Worm (Caenorhabditis elegans): ENCODE data around the gene irld-67.

irld-67 gene

DNA sequence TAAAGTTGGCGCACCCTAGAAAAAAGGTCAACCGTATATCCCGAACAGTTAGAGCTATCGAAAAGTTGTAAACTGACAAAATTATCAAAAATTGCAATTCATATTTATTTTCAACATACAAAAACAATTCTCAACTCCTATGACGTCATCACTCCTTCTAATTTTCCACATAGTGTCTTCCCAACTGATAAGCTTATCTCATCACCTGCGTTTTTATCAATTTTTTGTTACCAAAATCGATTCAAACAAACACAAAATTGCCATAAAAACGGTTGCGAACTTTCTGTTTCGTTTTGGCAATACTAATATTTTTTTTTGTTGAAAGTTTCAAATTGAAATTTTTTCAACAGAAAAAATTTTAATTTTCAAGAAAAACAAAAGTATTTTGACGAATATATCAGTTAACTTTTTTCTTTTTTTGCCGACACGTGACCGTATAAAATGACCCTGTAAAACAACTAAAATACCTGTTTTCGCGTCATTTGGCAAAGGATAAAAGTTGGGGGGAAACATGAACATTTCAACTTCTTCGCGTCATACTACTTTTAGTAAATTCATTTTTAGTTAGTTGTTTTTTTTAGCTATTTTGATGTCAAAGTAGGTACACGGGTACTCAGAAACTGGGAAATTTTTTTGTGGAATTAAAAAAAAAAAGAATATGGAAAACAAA lies 41.4 kb upstream of the irld-67 start (continued):
- TF ChIP-seq aha-1 (tag) = peak; percentile 38
- no peak for TF ChIP-seq ama-1 (optimal IDR thresholded peaks at IDR 0.05)
- TF ChIP-seq mep-1 (tag; optimal IDR thresholded peaks at IDR 0.05) = peak; percentile 37
- no peak for TF ChIP-seq daf-12 (tag; optimal IDR thresholded peaks at IDR 0.05)
- TF ChIP-seq lir-3 (tag; optimal IDR thresholded peaks at IDR 0.05) = no peak
- peak; percentile 70 for TF ChIP-seq nhr-28 (tag; optimal IDR thresholded peaks at IDR 0.05)
- no peak for TF ChIP-seq T26A8.4 (GFP tag; IDR thresholded peaks at IDR 0.05)
- no peak for TF ChIP-seq saeg-2 (GFP tag; IDR thresholded peaks at IDR 0.05)
- no peak for TF ChIP-seq madf-9 (GFP tag; conservative IDR thresholded peaks at IDR 0.05)
- TF ChIP-seq daf-8 (GFP tag; IDR thresholded peaks at IDR 0.05) = no peak
- peak in 1 of 2 experiments; percentile 4 for TF ChIP-seq lsy-2 (tag; optimal IDR thresholded peaks at IDR 0.05)
- TF ChIP-seq unc-62 (GFP tag; optimal IDR thresholded peaks at IDR 0.05 in 1 of 2) = no peak
- TF ChIP-seq unc-62 (tag; optimal IDR thresholded peaks at IDR 0.05) = no peak
- TF ChIP-seq T20F7.1 (GFP tag; optimal IDR thresholded peaks at IDR 0.05) = peak; percentile 14
- TF ChIP-seq egl-27 (tag; optimal IDR thresholded peaks at IDR 0.05) = no peak
- TF ChIP-seq zag-1 (tag; optimal IDR thresholded peaks at IDR 0.05) = no peak
- peak; percentile 26 for TF ChIP-seq mes-2 (tag; optimal IDR thresholded peaks at IDR 0.05; ENCODE audit: poor library complexity, severe bottlenecking)
- TF ChIP-seq spr-3 (GFP tag; optimal IDR thresholded peaks at IDR 0.05) = no peak
- no peak for TF ChIP-seq spr-1 (tag; optimal IDR thresholded peaks at IDR 0.05)
- TF ChIP-seq nhr-76 (tag; optimal IDR thresholded peaks at IDR 0.05) = no peak
- TF ChIP-seq R02D3.7 (tag; optimal IDR thresholded peaks at IDR 0.05) = no peak
- TF ChIP-seq mdl-1 (tag; optimal IDR thresholded peaks at IDR 0.05) = peak in 1 of 2 experiments; percentile 12

DNA sequence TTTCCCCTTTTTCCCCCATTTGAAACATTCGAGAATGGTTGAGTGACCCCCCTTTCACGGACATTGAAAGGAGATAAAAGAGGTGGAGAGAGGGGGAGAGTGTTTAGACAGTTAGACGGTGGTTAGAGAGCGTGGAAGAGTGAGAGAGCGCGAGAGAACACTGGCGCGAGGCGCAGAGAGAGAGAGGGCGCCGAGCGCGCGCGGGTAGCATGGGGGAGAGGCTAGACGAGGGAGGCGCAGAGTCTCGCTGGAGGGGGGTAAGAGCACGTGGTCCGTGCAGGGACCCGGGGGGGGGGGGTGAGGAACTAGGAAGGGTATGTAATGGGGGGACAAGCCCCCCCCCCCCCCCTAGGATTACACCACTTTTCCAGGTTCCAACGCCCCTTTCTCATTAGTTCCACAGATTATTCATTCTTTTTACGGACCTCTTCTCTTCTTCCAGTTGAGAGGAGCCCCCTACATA lies 39.7 kb upstream of the irld-67 start:
- peak; percentile 74 for TF ChIP-seq fos-1 (tag; optimal IDR thresholded peaks at IDR 0.05)
- TF ChIP-seq php-3 (GFP tag; IDR thresholded peaks at IDR 0.05) = peak; percentile 94
- no peak for TF ChIP-seq lin-15B (tag; optimal IDR thresholded peaks at IDR 0.05)
- no peak for TF ChIP-seq ZK546.5 (tag; optimal IDR thresholded peaks at IDR 0.05)
- TF ChIP-seq dmd-8 (GFP tag; IDR thresholded peaks at IDR 0.05) = peak; percentile 66; the same call in 1 of the 2 replicates
- TF ChIP-seq lsy-2 (tag; optimal IDR thresholded peaks at IDR 0.05) = peak; percentile 79 to 87
- no peak for TF ChIP-seq ceh-62 (tag; optimal IDR thresholded peaks at IDR 0.05)
- no peak for TF ChIP-seq unc-39 (tag; optimal IDR thresholded peaks at IDR 0.05)
- peak; percentile 83 for TF ChIP-seq vab-7 (GFP tag; IDR thresholded peaks at IDR 0.05)
- TF ChIP-seq egl-43 (GFP tag; IDR thresholded peaks at IDR 0.05) = peak; percentile 96
- TF ChIP-seq duxl-1 (tag; optimal IDR thresholded peaks at IDR 0.05; ENCODE audit: poor library complexity) = peak; percentile 92
- peak; percentile 98 for TF ChIP-seq gei-8 (GFP tag; optimal IDR thresholded peaks at IDR 0.05)
- TF ChIP-seq lir-3 (tag; optimal IDR thresholded peaks at IDR 0.05) = no peak
- TF ChIP-seq hif-1 (tag; optimal IDR thresholded peaks at IDR 0.05) = peak in 1 of 2 experiments; percentile 85
- TF ChIP-seq nhr-111 (GFP tag; optimal IDR thresholded peaks at IDR 0.05) = peak; percentile 76
- TF ChIP-seq nhr-237 (tag; optimal IDR thresholded peaks at IDR 0.05) = no peak
- peak; percentile 73 for TF ChIP-seq nhr-10 (tag; optimal IDR thresholded peaks at IDR 0.05)
- TF ChIP-seq ZK337.2 (GFP tag; IDR thresholded peaks at IDR 0.05) = 0 out of 2 replicates have a peak, but pooled peaks have one; percentile 6
- peak; percentile 100 for TF ChIP-seq set-16 (GFP tag; IDR thresholded peaks at IDR 0.05)
- TF ChIP-seq tag-97 (GFP tag; IDR thresholded peaks at IDR 0.05) = peak; percentile 81; the same call in 1 of the 2 replicates
- TF ChIP-seq daf-12 (tag; optimal IDR thresholded peaks at IDR 0.05) = no peak
- TF ChIP-seq jun-1 (tag; optimal IDR thresholded peaks at IDR 0.05) = peak; percentile 91
- TF ChIP-seq saeg-2 (GFP tag; IDR thresholded peaks at IDR 0.05) = peak; percentile 98
- peak; percentile 31 for TF ChIP-seq pqm-1 (tag; optimal IDR thresholded peaks at IDR 0.05)
- TF ChIP-seq unc-62 (GFP tag; optimal IDR thresholded peaks at IDR 0.05 in 1 of 2) = peak in 1 of 2 experiments; percentile 49
- TF ChIP-seq unc-62 (tag; optimal IDR thresholded peaks at IDR 0.05) = no peak
- TF ChIP-seq hlh-30 (tag; optimal IDR thresholded peaks at IDR 0.05; ENCODE audit: insufficient read depth) = peak; percentile 97
- TF ChIP-seq attf-4 (tag; optimal IDR thresholded peaks at IDR 0.05) = no peak
- TF ChIP-seq R02D3.7 (tag; optimal IDR thresholded peaks at IDR 0.05) = no peak
- TF ChIP-seq ztf-11 (tag; optimal IDR thresholded peaks at IDR 0.05) = no peak
- peak; percentile 58; the same call in 1 of the 2 replicates for TF ChIP-seq snpc-1.2 (GFP tag; IDR thresholded peaks at IDR 0.05)
- TF ChIP-seq daf-8 (GFP tag; IDR thresholded peaks at IDR 0.05) = no peak
- TF ChIP-seq lin-13 (GFP tag; optimal IDR thresholded peaks at IDR 0.05) = peak; percentile 89
- TF ChIP-seq ceh-32 (tag; optimal IDR thresholded peaks at IDR 0.05; ENCODE audit: poor library complexity) = peak; percentile 29
- peak; percentile 95 for TF ChIP-seq mdt-29 (GFP tag; IDR thresholded peaks at IDR 0.05)
